Worm (Caenorhabditis elegans): Measurements from ENCODE around the gene nlt-1.

DNA sequence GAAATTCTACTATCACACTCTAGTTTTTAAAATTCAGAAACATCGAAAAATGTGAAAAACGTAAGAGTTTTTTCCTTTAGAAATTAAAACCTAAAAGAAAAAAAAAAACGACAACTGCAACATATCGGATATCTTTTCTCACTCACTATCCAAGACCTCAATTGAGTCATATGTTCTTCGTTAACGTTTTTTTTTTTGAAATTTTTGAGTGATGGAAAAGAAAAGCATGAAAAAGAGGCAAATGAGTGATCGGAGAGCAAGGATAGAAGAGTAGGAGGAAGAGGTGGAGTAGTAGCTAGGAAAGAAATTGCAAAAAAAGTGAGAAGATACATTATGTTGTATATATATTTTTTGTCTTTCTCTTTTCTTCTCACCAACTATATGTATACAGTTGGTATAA lies 11.4 kb downstream of the nlt-1 start:
- TF ChIP-seq unc-62 (GFP tag; optimal IDR thresholded peaks at IDR 0.05) (no peak), ztf-11 (tag; optimal IDR thresholded peaks at IDR 0.05) (no peak), blmp-1 (tag; optimal IDR thresholded peaks at IDR 0.05) (no peak)
